Fruit fly (Drosophila melanogaster) whole organism: ENCODE measurements around the gene CG12702.

Experiments used
- CG8478 ChIP-seq: fragments of >200 bp; optimal IDR thresholded peaks from 2 replicates; lab custom pipeline; 2018; ENCODE audit warnings: inconsistent platforms
- pan ChIP-seq: fragments of >200 bp; optimal IDR thresholded peaks from 2 replicates; lab custom pipeline; 2017

DNA sequence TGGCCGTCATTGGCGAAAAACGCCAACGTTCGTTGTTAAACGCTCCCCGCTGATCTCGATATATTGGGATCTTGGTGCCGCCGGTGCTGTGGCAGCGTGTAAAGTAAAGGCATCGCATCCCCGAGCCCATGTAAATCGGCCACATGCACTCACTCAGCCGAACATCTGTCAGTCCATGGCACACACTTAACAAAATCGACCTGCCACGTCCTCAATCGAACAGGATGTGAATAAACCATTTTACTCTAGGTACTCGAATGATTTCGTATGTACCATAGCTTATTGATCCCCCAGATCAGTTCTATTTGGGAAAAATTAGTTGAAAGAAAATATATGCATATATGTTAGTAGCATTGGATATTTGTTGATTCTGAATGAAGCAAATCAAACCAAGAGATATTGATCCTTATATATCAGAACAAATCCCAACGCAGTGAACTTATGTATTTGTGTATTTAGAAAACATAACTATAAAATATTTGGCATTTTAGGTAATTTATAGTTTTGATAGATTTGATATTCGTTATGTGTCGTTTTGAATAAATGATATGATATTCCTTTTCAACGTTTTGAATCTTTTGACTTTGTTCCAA, 48.3 kb downstream of the CG12702 start:
- no peak for TF ChIP-seq pan
- no peak for TF ChIP-seq CG8478 (lab: Kevin White, UChicago)
